Worm (Caenorhabditis elegans) whole organism, L3 larva: ENCODE results near the gene F08D12.12.

ENCODE experiments used
- R02D3.7 ChIP-seq: fragments of 150-350 bp; optimal IDR thresholded peaks from 2 replicates; lab custom pipeline; 2014; ENCODE audit warnings: missing biosample characterization, missing genetic modification characterization
- ZK546.5 ChIP-seq: sonication (generic microtip); optimal IDR thresholded peaks from 2 replicates; lab custom pipeline; 2017; ENCODE audit warnings: missing biosample characterization, missing genetic modification characterization
- aly-2 ChIP-seq: fragments of 150-350 bp; optimal IDR thresholded peaks from 2 replicates; lab custom pipeline; 2014; ENCODE audit warnings: missing biosample characterization, missing genetic modification characterization
- ama-1 ChIP-seq: fragments of 150-350 bp; optimal IDR thresholded peaks from 2 replicates; lab custom pipeline; 2018
- ceh-28 ChIP-seq: fragments of 150-350 bp; optimal IDR thresholded peaks from 2 replicates; lab custom pipeline; 2014; ENCODE audit warnings: missing biosample characterization, missing genetic modification reagents, missing genetic modification characterization
- ceh-82 ChIP-seq: fragments of 150-350 bp; optimal IDR thresholded peaks from 2 replicates; lab custom pipeline; 2014; ENCODE audit warnings: missing biosample characterization, missing genetic modification characterization
- ceh-9 ChIP-seq: sonication (generic microtip); optimal IDR thresholded peaks from 2 replicates; lab custom pipeline; 2018; ENCODE audit warnings: missing biosample characterization, missing genetic modification characterization
- egl-27 ChIP-seq: sonication (generic microtip); optimal IDR thresholded peaks from 4 replicates; lab custom pipeline; 2017; ENCODE audit warnings: missing biosample characterization, missing genetic modification reagents, missing genetic modification characterization
- egl-5 ChIP-seq: fragments of 150-350 bp; optimal IDR thresholded peaks from 2 replicates; lab custom pipeline; 2017; ENCODE audit warnings: missing biosample characterization, missing genetic modification reagents, missing genetic modification characterization, inconsistent platforms
- elt-1 ChIP-seq: fragments of 150-350 bp; optimal IDR thresholded peaks from 2 replicates; lab custom pipeline; 2014; ENCODE audit warnings: missing biosample characterization, missing genetic modification characterization
- elt-2 ChIP-seq: sonication (generic microtip); optimal IDR thresholded peaks from 2 replicates; lab custom pipeline; 2016; ENCODE audit warnings: missing genetic modification reagents, mild to moderate bottlenecking, missing genetic modification characterization, missing compliant biosample characterization
- fkh-2 ChIP-seq: fragments of 150-350 bp; optimal IDR thresholded peaks from 2 replicates; lab custom pipeline; 2014; ENCODE audit warnings: missing biosample characterization, missing genetic modification reagents, missing genetic modification characterization
- hmg-11 ChIP-seq: sonication (generic microtip); optimal IDR thresholded peaks from 2 replicates; lab custom pipeline; 2016; ENCODE audit warnings: missing genetic modification characterization, missing compliant biosample characterization
- lin-15B ChIP-seq: fragments of 150-350 bp; optimal IDR thresholded peaks from 2 replicates; lab custom pipeline; 2014; ENCODE audit warnings: missing biosample characterization, missing genetic modification characterization
- lin-39 ChIP-seq: fragments of 150-350 bp; optimal IDR thresholded peaks from 2 replicates; lab custom pipeline; 2018; ENCODE audit warnings: missing biosample characterization, missing genetic modification reagents, missing genetic modification characterization
- mdl-1 ChIP-seq: fragments of 150-350 bp; optimal IDR thresholded peaks from 2 replicates; lab custom pipeline; 2014; ENCODE audit warnings: missing biosample characterization, missing genetic modification characterization
- mml-1 ChIP-seq: fragments of 150-350 bp; sonication (generic microtip); optimal IDR thresholded peaks from 3 replicates; lab custom pipeline; 2014; ENCODE audit warnings: missing biosample characterization, missing genetic modification characterization
- nfya-1 ChIP-seq: sonication (generic microtip); optimal IDR thresholded peaks from 2 replicates; lab custom pipeline; 2017; ENCODE audit warnings: missing genetic modification characterization, mild to moderate bottlenecking, missing compliant biosample characterization, antibody characterized with exemption, moderate library complexity; ENCODE audit not compliant: insufficient read depth
- nhr-11 ChIP-seq: fragments of 150-350 bp; optimal IDR thresholded peaks from 2 replicates; lab custom pipeline; 2014; ENCODE audit warnings: missing biosample characterization, missing genetic modification characterization
- nhr-12 ChIP-seq: fragments of 150-350 bp; optimal IDR thresholded peaks from 2 replicates; lab custom pipeline; 2014; ENCODE audit warnings: missing biosample characterization, missing genetic modification characterization
- nhr-23 ChIP-seq: fragments of 150-350 bp; optimal IDR thresholded peaks from 2 replicates; lab custom pipeline; 2014; ENCODE audit warnings: missing biosample characterization, missing genetic modification reagents, missing genetic modification characterization
- nhr-237 ChIP-seq: fragments of 150-350 bp; optimal IDR thresholded peaks from 2 replicates; lab custom pipeline; 2014; ENCODE audit warnings: missing biosample characterization, missing genetic modification characterization
- nhr-25 ChIP-seq: sonication (generic microtip); optimal IDR thresholded peaks from 2 replicates; lab custom pipeline; 2017; ENCODE audit warnings: missing biosample characterization, missing genetic modification characterization
- nhr-28 ChIP-seq: fragments of 150-350 bp; optimal IDR thresholded peaks from 2 replicates; lab custom pipeline; 2014; ENCODE audit warnings: missing biosample characterization, missing genetic modification characterization
- nhr-67 ChIP-seq: fragments of 150-350 bp; optimal IDR thresholded peaks from 2 replicates; lab custom pipeline; 2014; ENCODE audit warnings: missing biosample characterization, missing genetic modification characterization
- nhr-76 ChIP-seq: fragments of 150-350 bp; sonication (generic microtip); optimal IDR thresholded peaks from 5 replicates; lab custom pipeline; 2014; ENCODE audit warnings: missing biosample characterization, missing genetic modification characterization
- nhr-77 ChIP-seq: fragments of 150-350 bp; optimal IDR thresholded peaks from 2 replicates; lab custom pipeline; 2014; ENCODE audit warnings: missing biosample characterization, missing genetic modification characterization
- sea-2 ChIP-seq: fragments of 150-350 bp; sonication (generic microtip); optimal IDR thresholded peaks from 4 replicates; lab custom pipeline; 2014; ENCODE audit warnings: missing biosample characterization, missing genetic modification reagents, missing genetic modification characterization
- skn-1 ChIP-seq: fragments of 150-350 bp; optimal IDR thresholded peaks from 2 replicates; lab custom pipeline; 2014; ENCODE audit warnings: missing biosample characterization, missing genetic modification characterization
- snpc-4 ChIP-seq: fragments of 150-350 bp; optimal IDR thresholded peaks from 2 replicates; lab custom pipeline; 2014; ENCODE audit warnings: missing biosample characterization, missing genetic modification characterization
- tbx-2 ChIP-seq: sonication (generic microtip); optimal IDR thresholded peaks from 2 replicates; lab custom pipeline; 2016; ENCODE audit warnings: mild to moderate bottlenecking, missing genetic modification characterization, missing compliant biosample characterization
- unc-39 ChIP-seq: sonication (generic microtip); optimal IDR thresholded peaks from 4 replicates; lab custom pipeline; 2017; ENCODE audit warnings: missing biosample characterization, missing genetic modification characterization
- unc-62 ChIP-seq: fragments of 150-350 bp; sonication (generic microtip); optimal IDR thresholded peaks from 4 replicates; lab custom pipeline; 2014; ENCODE audit warnings: missing biosample characterization, missing genetic modification reagents, missing genetic modification characterization
- zag-1 ChIP-seq: fragments of 150-350 bp; optimal IDR thresholded peaks from 2 replicates; lab custom pipeline; 2014; ENCODE audit warnings: missing biosample characterization, missing genetic modification characterization
- ztf-4 ChIP-seq: fragments of 150-350 bp; optimal IDR thresholded peaks from 2 replicates; lab custom pipeline; 2014; ENCODE audit warnings: missing biosample characterization, missing genetic modification characterization

F08D12.12 gene

DNA sequence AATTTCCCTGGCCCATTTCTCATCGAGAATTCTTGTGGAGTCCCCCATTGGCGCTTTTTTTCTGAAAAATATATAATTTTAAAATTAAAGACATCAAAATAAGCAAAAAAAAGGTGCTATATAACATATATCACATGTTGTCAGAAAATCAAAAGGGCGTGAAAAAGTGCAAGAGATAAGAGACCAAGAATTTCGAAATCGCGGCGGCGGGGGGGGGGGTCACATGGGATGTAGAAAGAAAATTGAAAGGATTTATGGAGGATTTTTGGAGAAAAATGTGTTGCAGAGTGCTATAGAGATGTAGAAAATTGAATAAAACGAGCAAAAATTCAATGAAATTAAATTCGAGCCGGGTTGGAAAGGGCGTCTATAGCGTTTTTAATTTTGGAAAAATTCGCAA, 44.3 kb upstream of the F08D12.12 start, which contains the start of gene K12H6.6:
Gene K12H6.6 (minus strand): TSS at position 61 of the 400 bp plus-strand sequence.
- TF ChIP-seq nhr-77 (tag; lab: Kevin White, UChicago): no peak
- TF ChIP-seq elt-2 (tag; lab: Kevin White, UChicago): peak; percentile 17
- no peak for TF ChIP-seq skn-1 (tag; lab: Kevin White, UChicago)

DNA sequence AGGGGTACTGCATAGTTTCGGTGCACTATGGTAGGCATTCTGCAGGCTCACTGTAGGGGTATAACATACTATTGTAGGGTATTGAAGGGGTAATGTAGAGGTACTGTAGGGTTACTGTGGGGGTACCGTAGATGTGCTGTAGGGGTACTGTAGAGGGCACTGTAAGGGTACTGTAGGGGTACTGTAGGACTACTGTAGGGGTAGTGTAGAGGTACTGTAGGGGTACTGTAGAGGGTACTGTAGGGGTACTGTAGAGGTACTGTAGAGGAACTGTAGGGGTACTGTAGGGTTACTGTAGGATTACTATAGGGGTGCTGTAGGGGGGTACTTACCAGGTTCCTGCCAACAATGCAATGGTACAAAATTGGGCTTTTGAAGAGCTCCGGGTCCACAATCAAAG, 43.3 kb upstream of the F08D12.12 start:
- TF ChIP-seq unc-62 (GFP tag; lab: Kevin White, UChicago) (no peak), mdl-1 (tag; lab: Kevin White, UChicago) (no peak), nhr-12 (no peak), nhr-11 (tag; lab: Kevin White, UChicago) (no peak), ztf-4 (no peak), aly-2 (tag; lab: Kevin White, UChicago) (no peak), elt-2 (tag; lab: Kevin White, UChicago) (no peak), nhr-67 (tag; lab: Kevin White, UChicago) (no peak), snpc-4 (tag; lab: Kevin White, UChicago) (no peak), ceh-82 (tag; lab: Kevin White, UChicago) (no peak), nhr-77 (tag; lab: Kevin White, UChicago) (no peak), ceh-28 (tag; lab: Kevin White, UChicago) (no peak), zag-1 (tag; lab: Kevin White, UChicago) (no peak), unc-39 (tag; lab: Kevin White, UChicago) (no peak), lin-39 (no peak), elt-1 (tag; lab: Kevin White, UChicago) (no peak), nhr-76 (tag; lab: Kevin White, UChicago) (no peak), ama-1 (lab: Kevin White, UChicago) (no peak)

DNA sequence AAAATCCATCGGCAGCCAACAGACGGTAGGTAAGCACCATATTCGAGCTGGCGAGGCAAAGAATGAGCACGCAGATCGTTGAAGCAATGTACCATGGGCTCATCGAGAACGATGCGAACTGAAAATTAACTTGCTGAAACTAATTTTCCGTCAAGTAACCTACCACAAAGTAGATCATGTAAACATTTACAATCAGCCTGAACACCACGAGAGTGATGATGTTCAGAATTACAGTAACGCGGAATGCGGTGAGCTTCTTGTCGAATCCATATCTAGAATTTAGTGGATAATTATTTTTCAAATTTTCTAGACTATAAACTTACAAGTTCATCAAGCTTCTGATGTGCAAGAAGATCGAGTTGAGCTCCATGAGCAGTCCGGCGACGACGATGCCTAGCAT, 42.6 kb upstream of the F08D12.12 start:
- TF ChIP-seq ceh-82 (tag; lab: Kevin White, UChicago) (no peak), ZK546.5 (tag; lab: Kevin White, UChicago) (no peak), R02D3.7 (tag; lab: Kevin White, UChicago) (no peak), nhr-237 (tag; lab: Kevin White, UChicago) (no peak), egl-5 (tag; lab: Kevin White, UChicago) (no peak), nhr-67 (tag; lab: Kevin White, UChicago) (no peak), lin-15B (no peak), nfya-1 (no peak), fkh-2 (tag; lab: Kevin White, UChicago) (no peak), unc-39 (tag; lab: Kevin White, UChicago) (no peak), nhr-28 (no peak), nhr-23 (tag; lab: Kevin White, UChicago) (no peak), mml-1 (tag; lab: Kevin White, UChicago) (no peak), mdl-1 (tag; lab: Kevin White, UChicago) (no peak), egl-27 (tag; lab: Kevin White, UChicago) (no peak), ama-1 (lab: Kevin White, UChicago) (no peak)

DNA sequence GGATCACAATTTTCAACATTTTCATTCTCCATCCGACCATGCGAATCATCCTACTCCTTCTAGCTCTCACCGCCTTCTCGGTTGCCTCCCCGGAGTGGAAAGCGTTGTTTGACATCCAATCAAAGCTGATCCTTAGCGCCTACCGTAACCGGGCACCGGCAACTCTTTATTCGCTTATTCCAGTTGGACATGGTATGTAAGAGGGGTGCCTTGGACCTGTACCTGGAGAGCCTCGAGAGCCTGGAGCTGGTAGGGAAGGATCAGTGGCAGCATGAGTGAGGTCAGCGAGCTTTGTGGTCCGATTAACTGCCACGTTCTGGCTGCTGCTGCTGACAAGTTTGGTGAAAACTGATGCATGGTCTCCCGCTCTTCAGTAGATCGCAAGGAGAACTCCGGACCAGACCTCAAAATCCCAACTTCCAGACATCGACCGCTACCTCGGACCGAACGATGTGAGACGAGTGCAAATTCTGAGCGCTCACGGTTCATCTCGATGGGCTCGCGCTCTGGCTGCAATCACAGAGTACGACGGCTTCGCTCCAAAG, 41.0 kb upstream of the F08D12.12 start, which contains the start of gene K12H6.8:
Gene K12H6.8 (plus strand): TSS at position 38 of the 545 bp plus-strand sequence.
- TF ChIP-seq snpc-4 (tag; lab: Kevin White, UChicago) (no peak), ztf-4 (no peak), zag-1 (tag; lab: Kevin White, UChicago) (no peak), tbx-2 (tag; lab: Kevin White, UChicago) (no peak), fkh-2 (tag; lab: Kevin White, UChicago) (no peak), egl-5 (tag; lab: Kevin White, UChicago) (no peak), hmg-11 (tag; lab: Kevin White, UChicago) (no peak), sea-2 (GFP tag; lab: Kevin White, UChicago) (no peak), nhr-28 (no peak), ceh-9 (tag; lab: Kevin White, UChicago) (no peak), ZK546.5 (tag; lab: Kevin White, UChicago) (no peak), mdl-1 (tag; lab: Kevin White, UChicago) (no peak), lin-15B (no peak), nhr-237 (tag; lab: Kevin White, UChicago) (no peak), egl-27 (tag; lab: Kevin White, UChicago) (no peak), nhr-25 (tag; lab: Kevin White, UChicago) (no peak), elt-2 (tag; lab: Kevin White, UChicago) (no peak)
